Fruit fly (Drosophila melanogaster) whole organism, wandering third instar larva: ENCODE data around the gene sty.

ENCODE experiments used
- Abd-B ChIP-seq: fragments of >200 bp; optimal IDR thresholded peaks from 2 replicates; lab custom pipeline; 2017; ENCODE audit warnings: missing biosample characterization, missing genetic modification characterization
- CG32264 ChIP-seq: fragments of 200-800 bp; sonication (Bioruptor generic); optimal IDR thresholded peaks from 2 replicates; lab custom pipeline; 2016; ENCODE audit warnings: missing biosample characterization, missing genetic modification characterization
- CG9705 ChIP-seq: fragments of 200-800 bp; sonication (Bioruptor generic); optimal IDR thresholded peaks from 2 replicates; lab custom pipeline; 2018; ENCODE audit warnings: missing biosample characterization, mild to moderate bottlenecking, missing genetic modification characterization
- CrebA ChIP-seq: fragments of 200-800 bp; sonication (Bioruptor generic); optimal IDR thresholded peaks from 2 replicates; lab custom pipeline; 2016; ENCODE audit warnings: missing biosample characterization, mild to moderate bottlenecking, missing genetic modification characterization, borderline replicate concordance
- Dfd ChIP-seq: fragments of >200 bp; optimal IDR thresholded peaks from 2 replicates; lab custom pipeline; 2017; ENCODE audit warnings: missing biosample characterization, missing genetic modification characterization
- Hr78 ChIP-seq: fragments of >200 bp; optimal IDR thresholded peaks from 2 replicates; lab custom pipeline; 2017; ENCODE audit warnings: missing biosample characterization, missing genetic modification characterization
- Hr83 ChIP-seq: fragments of 200-300 bp; sonication (Bioruptor generic); optimal IDR thresholded peaks from 2 replicates; lab custom pipeline; 2016; ENCODE audit warnings: missing biosample characterization, mild to moderate bottlenecking, missing genetic modification characterization, moderate library complexity; ENCODE audit not compliant: poor library complexity, severe bottlenecking
- Mio ChIP-seq: sonication (Bioruptor generic); optimal IDR thresholded peaks from 2 replicates; lab custom pipeline; 2016; ENCODE audit warnings: missing biosample characterization, missing genetic modification characterization
- Myc ChIP-seq: fragments of >200 bp; optimal IDR thresholded peaks from 2 replicates; lab custom pipeline; 2017
- N ChIP-seq: fragments of >200 bp; optimal IDR thresholded peaks from 2 replicates; lab custom pipeline; 2018; ENCODE audit warnings: missing biosample characterization, missing external identifiers, missing genetic modification characterization
- OdsH ChIP-seq: fragments of 200-800 bp; sonication (Bioruptor generic); optimal IDR thresholded peaks from 2 replicates; lab custom pipeline; 2016; ENCODE audit warnings: missing biosample characterization, mild to moderate bottlenecking, missing genetic modification characterization
- Rel ChIP-seq, 2 experiments: fragments of 200-800 bp; sonication (Bioruptor generic) in 1 of 2; optimal IDR thresholded peaks; 2 replicates in 1 of 2; 3 replicates in 1 of 2; lab custom pipeline; 2016 to 2019; ENCODE audit warnings: mild to moderate bottlenecking in 2 of 2, missing biosample characterization in 2 of 2, missing genetic modification characterization in 2 of 2, moderate library complexity in 1 of 2
- Sp1 ChIP-seq: fragments of 200-800 bp; sonication (Bioruptor generic); optimal IDR thresholded peaks from 3 replicates; lab custom pipeline; 2019; ENCODE audit warnings: missing biosample characterization, mild to moderate bottlenecking, missing genetic modification characterization, moderate library complexity
- Vsx2 ChIP-seq: fragments of 200-300, 225-300 bp; sonication (Bioruptor generic); optimal IDR thresholded peaks from 2 replicates; lab custom pipeline; 2018; ENCODE audit warnings: missing biosample characterization, missing genetic modification characterization; ENCODE audit not compliant: partially characterized antibody
- br ChIP-seq: fragments of 200-800 bp; sonication (Bioruptor generic); optimal IDR thresholded peaks from 2 replicates; lab custom pipeline; 2016; ENCODE audit warnings: missing biosample characterization, missing genetic modification characterization
- brk ChIP-seq: fragments of 200-800 bp; sonication (Bioruptor generic); optimal IDR thresholded peaks from 2 replicates; lab custom pipeline; 2016; ENCODE audit warnings: missing biosample characterization, mild to moderate bottlenecking, missing genetic modification characterization
- dmrt93B ChIP-seq: fragments of 200-800 bp; sonication (Bioruptor generic); optimal IDR thresholded peaks from 2 replicates; lab custom pipeline; 2018; ENCODE audit warnings: missing biosample characterization, mild to moderate bottlenecking, missing genetic modification characterization
- ey ChIP-seq: fragments of 200-800 bp; sonication (Bioruptor generic); optimal IDR thresholded peaks from 2 replicates; lab custom pipeline; 2016; ENCODE audit warnings: missing biosample characterization, missing genetic modification characterization
- foxo ChIP-seq, 2 experiments: fragments of 200-800 bp; sonication (Bioruptor generic); optimal IDR thresholded peaks; 2 replicates in 1 of 2; 3 replicates in 1 of 2; lab custom pipeline; 2016 to 2017; ENCODE audit warnings: missing biosample characterization in 2 of 2, missing genetic modification characterization in 2 of 2
- h ChIP-seq: fragments of 200-800 bp; sonication (Bioruptor generic); optimal IDR thresholded peaks from 3 replicates; lab custom pipeline; 2016; ENCODE audit warnings: missing biosample characterization, mild to moderate bottlenecking, missing genetic modification characterization
- jim ChIP-seq: fragments of 175-275, 200-325 bp; sonication (Bioruptor generic); optimal IDR thresholded peaks from 2 replicates; lab custom pipeline; 2016; ENCODE audit warnings: missing biosample characterization, mild to moderate bottlenecking, missing genetic modification characterization
- lola ChIP-seq: fragments of >200 bp; optimal IDR thresholded peaks from 2 replicates; lab custom pipeline; 2017; ENCODE audit warnings: missing biosample characterization, missing genetic modification characterization
- pan ChIP-seq: fragments of >200 bp; optimal IDR thresholded peaks from 2 replicates; lab custom pipeline; 2017
- psq ChIP-seq: fragments of 200-800 bp; sonication (Bioruptor generic); optimal IDR thresholded peaks from 3 replicates; lab custom pipeline; 2017; ENCODE audit warnings: missing biosample characterization, mild to moderate bottlenecking, missing genetic modification characterization, moderate library complexity
- rgr ChIP-seq: fragments of 200-800 bp; sonication (Bioruptor generic); optimal IDR thresholded peaks from 3 replicates; lab custom pipeline; 2016; ENCODE audit warnings: missing biosample characterization, mild to moderate bottlenecking, missing genetic modification characterization
- sage ChIP-seq: fragments of 200-800 bp; sonication (Bioruptor generic); optimal IDR thresholded peaks from 2 replicates; lab custom pipeline; 2016; ENCODE audit warnings: missing biosample characterization, mild to moderate bottlenecking, missing genetic modification characterization
- sv ChIP-seq: fragments of 200-800 bp; sonication (Bioruptor generic); optimal IDR thresholded peaks from 3 replicates; lab custom pipeline; 2016; ENCODE audit warnings: missing biosample characterization, missing genetic modification characterization
- tai ChIP-seq: sonication (Bioruptor generic); optimal IDR thresholded peaks from 2 replicates; lab custom pipeline; 2016; ENCODE audit warnings: missing biosample characterization, missing genetic modification characterization
- usp ChIP-seq: fragments of >200 bp; optimal IDR thresholded peaks from 2 replicates; lab custom pipeline; 2017; ENCODE audit warnings: missing biosample characterization, missing genetic modification characterization
- woc ChIP-seq: sonication (Bioruptor generic); optimal IDR thresholded peaks from 2 replicates; lab custom pipeline; 2016; ENCODE audit warnings: missing biosample characterization, mild to moderate bottlenecking, missing genetic modification characterization

sty gene

dm6 chr3L:3377247-3377964, 47.3 kb downstream of the sty start:
- no peak for TF ChIP-seq CG32264
- TF ChIP-seq Rel (GFP tag; optimal IDR thresholded peaks at IDR 0.05; lab: Kevin White, UChicago): no peak
- TF ChIP-seq Rel (tag; optimal IDR thresholded peaks at IDR 0.05; lab: Kevin White, UChicago): peak; percentile 78

DNA sequence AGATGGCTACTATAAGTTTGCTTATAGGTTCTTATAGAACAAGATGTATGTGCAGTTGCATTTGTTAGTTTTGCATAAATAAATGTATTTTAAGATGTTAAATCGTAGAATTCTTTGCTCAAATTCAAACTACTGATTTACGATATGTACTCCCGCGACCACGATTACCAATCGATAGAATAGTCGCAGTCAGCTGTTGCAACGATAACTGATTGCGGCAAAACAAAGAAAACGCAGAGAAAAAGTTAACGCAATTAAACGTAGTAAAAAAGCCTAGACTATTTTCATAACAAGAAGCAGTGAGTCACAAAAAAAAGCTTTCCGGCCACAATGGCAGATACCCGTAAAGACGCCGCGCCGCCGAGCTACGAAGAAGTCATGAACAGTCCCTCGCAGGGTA, 48.2 kb downstream of the sty start, which contains the start of gene CG12012:
Gene CG12012 (plus strand): TSS at position 207 of the 400 bp plus-strand sequence.
- TF ChIP-seq CG9705 (no peak), br (peak; percentile 47)

DNA sequence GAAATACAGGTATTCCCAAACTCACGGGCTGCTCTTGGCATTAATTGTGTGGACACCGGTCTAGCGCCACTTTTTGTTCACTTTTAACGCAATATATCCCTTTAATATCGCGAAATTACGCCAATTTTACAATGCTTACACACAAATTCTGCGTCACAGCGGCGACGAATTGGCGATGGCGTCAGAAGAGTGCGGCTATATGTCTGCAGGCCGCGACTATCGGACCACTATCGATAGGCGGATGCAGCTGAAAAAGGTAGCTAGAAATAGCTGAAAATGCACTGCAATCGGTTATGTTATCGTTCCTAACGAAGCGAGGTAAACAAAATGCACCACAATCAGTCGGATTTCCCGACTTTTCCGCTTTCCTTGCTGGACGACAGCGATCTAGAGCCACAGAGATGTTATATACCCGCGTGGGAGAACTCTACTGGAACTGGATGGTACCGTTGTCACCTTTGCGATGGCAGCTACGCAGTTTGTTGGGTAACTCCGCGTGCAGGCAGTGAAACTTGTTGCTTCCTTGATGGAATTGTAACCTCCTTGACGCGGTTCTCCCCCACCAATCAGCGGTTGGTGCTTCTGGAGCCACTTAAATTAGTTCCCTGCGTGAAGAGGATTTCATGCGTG, 50.6 kb downstream of the sty start, which contains the start of the genes Ythdc1 and CG12010:
Gene Ythdc1 (minus strand): TSS at position 177 of the 630 bp plus-strand sequence.
Gene CG12010 (plus strand): TSS at position 289 of the 630 bp plus-strand sequence.
- TF ChIP-seq N (GFP tag; lab: Kevin White, UChicago) (no peak), lola (GFP tag; lab: Kevin White, UChicago) (no peak), rgr (GFP tag; lab: Kevin White, UChicago) (no peak), Myc (peak; percentile 78), psq (no peak), Rel (GFP tag; optimal IDR thresholded peaks at IDR 0.05; lab: Kevin White, UChicago) (no peak), Rel (tag; optimal IDR thresholded peaks at IDR 0.05; lab: Kevin White, UChicago) (peak; percentile 31), foxo (GFP tag; optimal IDR thresholded peaks at IDR 0.05; lab: Kevin White, UChicago) (no peak), brk (GFP tag; lab: Kevin White, UChicago) (no peak), jim (GFP tag; lab: Kevin White, UChicago) (no peak), woc (GFP tag; lab: Kevin White, UChicago) (no peak), sv (GFP tag; lab: Kevin White, UChicago) (no peak), tai (no peak)

DNA sequence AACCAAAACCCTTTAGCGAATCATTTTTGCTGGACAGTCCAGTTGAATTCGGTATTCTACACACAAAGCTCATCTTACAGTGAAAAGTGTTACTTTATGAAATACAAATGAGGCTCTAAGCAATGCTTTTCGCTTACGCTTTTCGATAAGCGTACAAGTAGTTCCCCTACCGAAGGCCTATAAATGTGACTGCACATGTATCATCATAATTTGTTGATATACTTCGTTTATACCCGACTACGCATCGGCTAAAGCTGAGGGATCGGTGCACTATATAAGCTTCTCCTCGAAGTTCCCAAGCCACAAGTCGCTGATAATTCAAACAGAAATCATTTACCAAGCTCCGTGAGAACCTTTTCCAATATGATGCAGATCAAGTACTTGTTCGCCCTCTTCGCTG, 55.5 kb downstream of the sty start, which contains the start of gene Drs:
Gene Drs (plus strand): TSS at position 301 of the 400 bp plus-strand sequence.
- TF ChIP-seq Dfd (GFP tag; lab: Kevin White, UChicago) (no peak), Rel (GFP tag; optimal IDR thresholded peaks at IDR 0.05; lab: Kevin White, UChicago) (no peak), Rel (tag; optimal IDR thresholded peaks at IDR 0.05; lab: Kevin White, UChicago) (peak; percentile 64)

- no peak for TF ChIP-seq Rel (GFP tag; optimal IDR thresholded peaks at IDR 0.05; lab: Kevin White, UChicago)
- TF ChIP-seq Rel (tag; optimal IDR thresholded peaks at IDR 0.05; lab: Kevin White, UChicago): no peak
- no peak for TF ChIP-seq Myc
- TF ChIP-seq lola (GFP tag; lab: Kevin White, UChicago): no peak
- no peak for TF ChIP-seq Mio (GFP tag; lab: Kevin White, UChicago)
- TF ChIP-seq Hr78 (GFP tag; lab: Kevin White, UChicago): no peak
- no peak for TF ChIP-seq dmrt93B (GFP tag; lab: Kevin White, UChicago)
- TF ChIP-seq pan: no peak
- TF ChIP-seq ey (GFP tag; lab: Kevin White, UChicago): no peak
Observed at dm6 chr3L:3353297-3353696, 71.4 kb downstream of the sty start.

DNA sequence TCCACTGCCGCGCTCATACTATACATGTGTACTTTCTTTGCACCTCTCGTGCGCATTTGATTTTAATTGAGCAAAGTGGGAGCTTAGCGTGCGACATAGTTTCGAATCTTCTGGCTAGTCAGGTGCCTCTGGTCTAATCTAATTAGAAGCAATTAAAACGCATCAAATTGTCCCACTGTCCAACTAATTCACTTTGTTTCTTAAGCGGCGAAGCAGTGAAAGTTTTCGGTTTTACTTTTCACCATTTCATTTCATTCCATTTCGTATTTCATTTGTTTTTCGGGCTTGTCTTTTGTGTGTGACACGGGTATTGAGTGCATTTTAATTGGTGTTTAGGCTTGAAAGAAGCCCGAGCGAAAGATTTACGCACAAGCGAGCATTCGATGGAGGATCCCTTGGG, 72.2 kb downstream of the sty start:
- no peak for TF ChIP-seq Abd-B (GFP tag; lab: Kevin White, UChicago)
- no peak for TF ChIP-seq foxo (GFP tag; optimal IDR thresholded peaks at IDR 0.05; lab: Kevin White, UChicago)
- TF ChIP-seq woc (GFP tag; lab: Kevin White, UChicago): no peak
- no peak for TF ChIP-seq usp (GFP tag; lab: Kevin White, UChicago)
- TF ChIP-seq CrebA (GFP tag; lab: Kevin White, UChicago): no peak
- no peak for TF ChIP-seq Vsx2 (GFP tag; lab: Kevin White, UChicago)
- TF ChIP-seq rgr (GFP tag; lab: Kevin White, UChicago): no peak
- no peak for TF ChIP-seq dmrt93B (GFP tag; lab: Kevin White, UChicago)
- no peak for TF ChIP-seq lola (GFP tag; lab: Kevin White, UChicago)
- TF ChIP-seq Hr83 (GFP tag; lab: Kevin White, UChicago): no peak
- no peak for TF ChIP-seq N (GFP tag; lab: Kevin White, UChicago)
- TF ChIP-seq Dfd (GFP tag; lab: Kevin White, UChicago): no peak
- no peak for TF ChIP-seq Sp1
- TF ChIP-seq sage (GFP tag; lab: Kevin White, UChicago): no peak
- TF ChIP-seq OdsH (GFP tag; lab: Kevin White, UChicago): no peak
- no peak for TF ChIP-seq Rel (GFP tag; optimal IDR thresholded peaks at IDR 0.05; lab: Kevin White, UChicago)
- TF ChIP-seq Rel (tag; optimal IDR thresholded peaks at IDR 0.05; lab: Kevin White, UChicago): no peak
- no peak for TF ChIP-seq Mio (GFP tag; lab: Kevin White, UChicago)
- no peak for TF ChIP-seq CG9705
- TF ChIP-seq h (GFP tag; lab: Kevin White, UChicago): no peak
